Fruit fly (Drosophila melanogaster) whole organism, embryonic: Measurements from ENCODE around the gene CG8301.

Experiments used
- Atf6 ChIP-seq: fragments of 200-800 bp; sonication (Bioruptor generic); IDR thresholded peaks from 2 replicates; pipeline ENCODE4 v1.3.6; 2022; ENCODE audit warnings: missing biosample characterization, missing genetic modification characterization
- BtbVII ChIP-seq: fragments of 200-800 bp; sonication (Bioruptor generic); optimal IDR thresholded peaks from 3 replicates; lab custom pipeline; 2017; ENCODE audit warnings: missing biosample characterization, mild to moderate bottlenecking, missing genetic modification characterization
- CG11398 ChIP-seq: fragments of 200-800 bp; sonication (Bioruptor generic); optimal IDR thresholded peaks from 2 replicates; lab custom pipeline; 2016; ENCODE audit warnings: missing biosample characterization, missing genetic modification characterization
- CG12299 ChIP-seq: fragments of 200-800 bp; sonication (Bioruptor generic); optimal IDR thresholded peaks from 2 replicates; lab custom pipeline; 2018; ENCODE audit warnings: missing biosample characterization, mild to moderate bottlenecking, missing genetic modification characterization
- CG1233 ChIP-seq: fragments of 200-800 bp; sonication (Bioruptor generic); optimal IDR thresholded peaks from 4 replicates; lab custom pipeline; 2018; ENCODE audit warnings: missing biosample characterization, mild to moderate bottlenecking, missing genetic modification characterization
- CG12942 ChIP-seq: fragments of 200-800 bp; sonication (Bioruptor generic); optimal IDR thresholded peaks from 3 replicates; lab custom pipeline; 2016; ENCODE audit warnings: missing biosample characterization, missing genetic modification characterization
- CG14667 ChIP-seq: fragments of 200-800 bp; sonication (Bioruptor generic); IDR thresholded peaks from 2 replicates; pipeline ENCODE4 v1.3.6; 2022; ENCODE audit warnings: missing biosample characterization, missing genetic modification characterization
- CG15514 ChIP-seq: fragments of 200-800 bp; sonication (Bioruptor generic); optimal IDR thresholded peaks from 3 replicates; lab custom pipeline; 2017; ENCODE audit warnings: missing biosample characterization, missing genetic modification characterization, mild to moderate bottlenecking, moderate library complexity, missing genetic modification reagents
- CG1603 ChIP-seq: fragments of 200-800 bp; sonication (Bioruptor generic); optimal IDR thresholded peaks from 2 replicates; lab custom pipeline; 2019; ENCODE audit warnings: missing biosample characterization, mild to moderate bottlenecking, missing genetic modification characterization, moderate library complexity
- CG1647 ChIP-seq: fragments of 200-800 bp; sonication (Bioruptor generic); optimal IDR thresholded peaks from 3 replicates; lab custom pipeline; 2016; ENCODE audit warnings: missing biosample characterization, missing genetic modification characterization
- CG16813 ChIP-seq: fragments of 200-800 bp; sonication (Bioruptor generic); IDR thresholded peaks from 3 replicates; pipeline ENCODE4 v1.3.6; 2022; ENCODE audit warnings: missing biosample characterization, missing genetic modification characterization; ENCODE audit not compliant: partially characterized antibody
- CG2199 ChIP-seq: fragments of 200-800 bp; sonication (Bioruptor generic); IDR thresholded peaks from 3 replicates; pipeline ENCODE4 v1.3.6; 2022; ENCODE audit warnings: missing biosample characterization, missing genetic modification characterization
- CG2889 ChIP-seq: fragments of 200-800 bp; sonication (Bioruptor generic); IDR thresholded peaks from 3 replicates; pipeline ENCODE4 v1.3.6; 2022; ENCODE audit warnings: missing biosample characterization, missing genetic modification characterization
- CG3163 ChIP-seq: fragments of 200-800 bp; sonication (Bioruptor generic); optimal IDR thresholded peaks from 3 replicates; lab custom pipeline; 2016; ENCODE audit warnings: missing biosample characterization, missing genetic modification characterization
- CG34422 ChIP-seq: fragments of 200-800 bp; sonication (Bioruptor generic); IDR thresholded peaks from 3 replicates; pipeline ENCODE4 v1.3.6; 2022; ENCODE audit warnings: missing biosample characterization, missing genetic modification characterization
- CG5953 ChIP-seq: fragments of 200-800 bp; sonication (Bioruptor generic); IDR thresholded peaks from 2 replicates; pipeline ENCODE4 v1.3.6; 2022; ENCODE audit warnings: missing biosample characterization, missing genetic modification characterization
- CG6765 ChIP-seq: fragments of 200-800 bp; sonication (Bioruptor generic); optimal IDR thresholded peaks from 3 replicates; lab custom pipeline; 2017; ENCODE audit warnings: missing biosample characterization, mild to moderate bottlenecking, missing genetic modification characterization
- CG7271 ChIP-seq: fragments of 200-800 bp; sonication (Bioruptor generic); optimal IDR thresholded peaks from 2 replicates; lab custom pipeline; 2018; ENCODE audit warnings: missing biosample characterization, mild to moderate bottlenecking, missing genetic modification characterization, moderate library complexity
- CG7372 ChIP-seq: fragments of 200-800 bp; sonication (Bioruptor generic); IDR thresholded peaks from 2 replicates; pipeline ENCODE4 v1.3.6; 2022; ENCODE audit warnings: missing biosample characterization, missing genetic modification characterization
- CG7963 ChIP-seq: fragments of 200-800 bp; sonication (Bioruptor generic); IDR thresholded peaks from 3 replicates; pipeline ENCODE4 v1.3.6; 2022; ENCODE audit warnings: missing biosample characterization, missing genetic modification characterization; ENCODE audit not compliant: partially characterized antibody
- CG9437 ChIP-seq: fragments of 200-800 bp; sonication (Bioruptor generic); optimal IDR thresholded peaks from 2 replicates; lab custom pipeline; 2018; ENCODE audit warnings: missing biosample characterization, mild to moderate bottlenecking, missing genetic modification characterization
- D ChIP-seq, 2 experiments: fragments of 200-800 bp in 1 of 2; fragments of >200 bp in 1 of 2; sonication (Bioruptor generic) in 1 of 2; optimal IDR thresholded peaks; 2 replicates in 1 of 2; 3 replicates in 1 of 2; lab custom pipeline; 2017; ENCODE audit warnings: mild to moderate bottlenecking in 1 of 2, missing biosample characterization in 1 of 2, missing genetic modification characterization in 1 of 2, missing genetic modification reagents in 1 of 2
- E2f2 ChIP-seq: fragments of 200-800 bp; sonication (Bioruptor generic); IDR thresholded peaks from 2 replicates; pipeline ENCODE4 v1.3.6; 2022; ENCODE audit warnings: missing biosample characterization, missing genetic modification characterization
- ERR ChIP-seq: fragments of 200-800 bp; sonication (Bioruptor generic); optimal IDR thresholded peaks from 2 replicates; lab custom pipeline; 2016; ENCODE audit warnings: missing biosample characterization, missing genetic modification characterization
- Eip74EF ChIP-seq, 2 experiments: fragments of 200-800 bp in 1 of 2; fragments of >200 bp in 1 of 2; sonication (Bioruptor generic) in 1 of 2; optimal IDR thresholded peaks; 2 replicates each; lab custom pipeline; 2017 to 2019; ENCODE audit warnings: missing biosample characterization in 2 of 2, missing genetic modification characterization in 2 of 2, mild to moderate bottlenecking in 1 of 2, moderate library complexity in 1 of 2
- Gug ChIP-seq: fragments of 200-800 bp; sonication (Bioruptor generic); IDR thresholded peaks from 4 replicates; pipeline ENCODE4 v1.3.6; 2022; ENCODE audit warnings: missing biosample characterization, missing genetic modification characterization
- HLH3B ChIP-seq: fragments of 200-800 bp; sonication (Bioruptor generic); IDR thresholded peaks from 2 replicates; pipeline ENCODE4 v1.3.6; 2022; ENCODE audit warnings: missing biosample characterization, missing genetic modification characterization
- Hmx ChIP-seq: fragments of 200-800 bp; sonication (Bioruptor generic); optimal IDR thresholded peaks from 2 replicates; lab custom pipeline; 2016; ENCODE audit warnings: missing biosample characterization, missing genetic modification characterization
- Lpt ChIP-seq: fragments of >200 bp; optimal IDR thresholded peaks from 2 replicates; lab custom pipeline; 2018; ENCODE audit warnings: missing biosample characterization, missing genetic modification characterization
- MESR4 ChIP-seq: fragments of 200-800 bp; sonication (Bioruptor generic); optimal IDR thresholded peaks from 2 replicates; lab custom pipeline; 2018; ENCODE audit warnings: missing biosample characterization, mild to moderate bottlenecking, missing genetic modification characterization, moderate library complexity
- Mes4 ChIP-seq: fragments of 200-800 bp; sonication (Bioruptor generic); optimal IDR thresholded peaks from 2 replicates; lab custom pipeline; 2016; ENCODE audit warnings: missing biosample characterization, missing genetic modification characterization
- NK7.1 ChIP-seq: fragments of 200-800 bp; sonication (Bioruptor generic); optimal IDR thresholded peaks from 3 replicates; lab custom pipeline; 2016; ENCODE audit warnings: missing biosample characterization, missing genetic modification characterization
- Nf-YA ChIP-seq: fragments of 200-800 bp; sonication (Bioruptor generic); IDR thresholded peaks from 2 replicates; pipeline ENCODE4 v1.3.6; 2022; ENCODE audit warnings: missing biosample characterization, missing genetic modification characterization
- Scr ChIP-seq: fragments of 200-800 bp; sonication (Bioruptor generic); IDR thresholded peaks from 2 replicates; pipeline ENCODE4 v1.3.6; 2022; ENCODE audit warnings: missing biosample characterization, missing genetic modification characterization; ENCODE audit not compliant: partially characterized antibody
- Sox100B ChIP-seq: fragments of 200-800 bp; sonication (Bioruptor generic); optimal IDR thresholded peaks from 3 replicates; lab custom pipeline; 2018; ENCODE audit warnings: missing biosample characterization, mild to moderate bottlenecking, missing genetic modification characterization
- Spps ChIP-seq: fragments of 200-800 bp; sonication (Bioruptor generic); optimal IDR thresholded peaks from 2 replicates; lab custom pipeline; 2018; ENCODE audit warnings: missing biosample characterization, mild to moderate bottlenecking, missing genetic modification characterization
- cato ChIP-seq: fragments of 200-800 bp; sonication (Bioruptor generic); optimal IDR thresholded peaks from 2 replicates; lab custom pipeline; 2016; ENCODE audit warnings: missing biosample characterization, missing genetic modification characterization, borderline replicate concordance
- ci ChIP-seq: fragments of 200-800 bp; sonication (Bioruptor generic); IDR thresholded peaks from 3 replicates; pipeline ENCODE4 v1.3.6; 2022; ENCODE audit warnings: missing biosample characterization, missing genetic modification characterization
- dpn ChIP-seq, 2 experiments: fragments of 200-800 bp; sonication (Bioruptor generic); optimal IDR thresholded peaks; 3 replicates each; lab custom pipeline; 2016; ENCODE audit warnings: missing biosample characterization in 2 of 2, missing genetic modification characterization in 2 of 2
- fd102C ChIP-seq: fragments of 200-800 bp; sonication (Bioruptor generic); optimal IDR thresholded peaks from 2 replicates; lab custom pipeline; 2018; ENCODE audit warnings: missing biosample characterization, mild to moderate bottlenecking, missing genetic modification characterization, moderate library complexity
- gcm2 ChIP-seq: fragments of 200-800 bp; sonication (Bioruptor generic); optimal IDR thresholded peaks from 2 replicates; lab custom pipeline; 2016; ENCODE audit warnings: missing biosample characterization, missing genetic modification characterization
- grau ChIP-seq: fragments of 200-800 bp; optimal IDR thresholded peaks from 3 replicates; lab custom pipeline; 2019; ENCODE audit warnings: missing biosample characterization, mild to moderate bottlenecking, missing genetic modification characterization, moderate library complexity
- kni ChIP-seq: fragments of 200-800 bp; sonication (Bioruptor generic); optimal IDR thresholded peaks from 3 replicates; lab custom pipeline; 2017; ENCODE audit warnings: mild to moderate bottlenecking, missing biosample characterization, missing genetic modification reagents, missing genetic modification characterization
- knrl ChIP-seq: fragments of 200-800 bp; sonication (Bioruptor generic); IDR thresholded peaks from 3 replicates; pipeline ENCODE4 v1.3.6; 2022; ENCODE audit warnings: missing biosample characterization, missing genetic modification characterization; ENCODE audit not compliant: partially characterized antibody
- pfk ChIP-seq: fragments of 200-800 bp; sonication (Bioruptor generic); optimal IDR thresholded peaks from 2 replicates; lab custom pipeline; 2018; ENCODE audit warnings: missing biosample characterization, mild to moderate bottlenecking, missing genetic modification characterization, moderate library complexity
- run ChIP-seq: fragments of 200-800 bp; sonication (Bioruptor generic); optimal IDR thresholded peaks from 3 replicates; lab custom pipeline; 2018; ENCODE audit warnings: missing biosample characterization, mild to moderate bottlenecking, missing genetic modification characterization
- schlank ChIP-seq: fragments of 200-800 bp; sonication (Bioruptor generic); optimal IDR thresholded peaks from 2 replicates; lab custom pipeline; 2018; ENCODE audit warnings: missing biosample characterization, mild to moderate bottlenecking, missing genetic modification characterization
- sisA ChIP-seq: fragments of 200-800 bp; sonication (Bioruptor generic); IDR thresholded peaks from 2 replicates; pipeline ENCODE4 v1.3.6; 2022; ENCODE audit warnings: missing biosample characterization, missing genetic modification characterization
- tup ChIP-seq: fragments of 200-800 bp; sonication (Bioruptor generic); optimal IDR thresholded peaks from 2 replicates; lab custom pipeline; 2016; ENCODE audit warnings: missing biosample characterization, mild to moderate bottlenecking, missing genetic modification characterization, moderate library complexity
- wdn ChIP-seq: fragments of 200-800 bp; sonication (Bioruptor generic); IDR thresholded peaks from 2 replicates; pipeline ENCODE4 v1.3.6; 2022; ENCODE audit warnings: missing biosample characterization, missing genetic modification characterization

The CG8301 gene

DNA sequence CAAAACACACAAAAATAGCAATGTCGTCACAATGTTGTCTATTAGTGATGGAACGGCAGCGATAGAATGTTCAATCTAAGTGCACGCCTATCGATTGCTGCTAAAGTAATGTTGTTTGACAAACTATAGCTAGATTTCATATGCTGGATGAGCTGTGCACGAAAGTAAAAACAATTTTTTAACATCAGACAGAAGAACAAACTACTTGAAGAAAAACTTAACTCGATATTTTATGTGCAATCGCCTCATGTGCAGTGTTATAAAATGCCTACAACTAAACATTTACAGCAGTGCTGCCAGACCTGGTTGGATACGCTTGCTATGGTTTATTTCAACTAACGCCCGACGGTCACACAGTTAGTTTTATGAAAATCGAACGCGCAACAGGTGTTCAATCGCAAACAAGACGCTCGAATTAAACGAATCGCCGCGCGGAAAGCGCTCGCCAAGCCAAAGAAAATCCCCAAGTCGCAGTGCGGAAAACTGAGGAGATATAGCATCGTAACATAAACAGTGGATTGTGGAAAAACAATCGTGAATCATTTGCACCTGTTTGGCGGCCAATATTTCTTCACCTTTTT lies 9.9 kb downstream of the CG8301 start, which contains the start of the genes bocks and CG8312 (continued):
- TF ChIP-seq pfk (GFP tag; lab: Kevin White, UChicago): no peak
- TF ChIP-seq Gug (GFP tag; lab: Robert Waterston, UW): no peak
- TF ChIP-seq CG1233 (GFP tag; lab: Kevin White, UChicago): peak; percentile 35
- no peak for TF ChIP-seq CG6765 (GFP tag; lab: Kevin White, UChicago)
- TF ChIP-seq Hmx (GFP tag; lab: Kevin White, UChicago): no peak
- no peak for TF ChIP-seq CG34422
- TF ChIP-seq CG7372 (GFP tag; lab: Robert Waterston, UW): no peak
- TF ChIP-seq grau (tag; lab: Kevin White, UChicago): peak; percentile 54
- TF ChIP-seq ERR (GFP tag; lab: Kevin White, UChicago): peak; percentile 80
- TF ChIP-seq CG2199 (GFP tag; lab: Robert Waterston, UW): no peak
- TF ChIP-seq knrl (GFP tag; lab: Robert Waterston, UW): no peak
- TF ChIP-seq CG5953 (GFP tag; lab: Robert Waterston, UW): no peak
- TF ChIP-seq NK7.1 (GFP tag; lab: Kevin White, UChicago): no peak
- TF ChIP-seq fd102C (GFP tag; lab: Kevin White, UChicago): no peak
- peak; percentile 16 for TF ChIP-seq BtbVII (GFP tag; lab: Kevin White, UChicago)
- TF ChIP-seq CG1603 (tag; lab: Kevin White, UChicago): peak; percentile 84
- TF ChIP-seq Spps: peak; percentile 29
- TF ChIP-seq CG2889 (GFP tag; lab: Robert Waterston, UW): no peak
- TF ChIP-seq tup (GFP tag; lab: Kevin White, UChicago): no peak
- no peak for TF ChIP-seq HLH3B
- TF ChIP-seq sisA: no peak
- TF ChIP-seq CG16813: no peak
- TF ChIP-seq D (optimal IDR thresholded peaks at IDR 0.05; lab: Kevin White, UChicago): peak; percentile 64
- TF ChIP-seq D (GFP tag; optimal IDR thresholded peaks at IDR 0.05; lab: Kevin White, UChicago): no peak
- no peak for TF ChIP-seq Lpt (GFP tag; lab: Kevin White, UChicago)
- no peak for TF ChIP-seq Atf6 (GFP tag; lab: Robert Waterston, UW)
- peak; percentile 21 for TF ChIP-seq CG12299
- no peak for TF ChIP-seq cato (GFP tag; lab: Kevin White, UChicago)
- no peak for TF ChIP-seq Scr
- no peak for TF ChIP-seq ci (GFP tag; lab: Robert Waterston, UW)
- no peak for TF ChIP-seq CG7271 (tag; lab: Kevin White, UChicago)
- peak; percentile 47 for TF ChIP-seq CG3163
- TF ChIP-seq CG7963: no peak
- TF ChIP-seq Sox100B (GFP tag; lab: Kevin White, UChicago): no peak
- TF ChIP-seq CG11398 (GFP tag; lab: Kevin White, UChicago): peak; percentile 21
- TF ChIP-seq wdn: no peak
- no peak for TF ChIP-seq Nf-YA
- no peak for TF ChIP-seq gcm2
- TF ChIP-seq E2f2 (GFP tag; lab: Robert Waterston, UW): no peak
- TF ChIP-seq schlank (tag; lab: Kevin White, UChicago): no peak
- peak; percentile 5 for TF ChIP-seq CG12942 (GFP tag; lab: Kevin White, UChicago)
- no peak for TF ChIP-seq CG9437
- TF ChIP-seq dpn (GFP tag; optimal IDR thresholded peaks at IDR 0.05; lab: Kevin White, UChicago): peak; percentile 49 to 64
- TF ChIP-seq CG15514: peak; percentile 80
- TF ChIP-seq Eip74EF (GFP tag; optimal IDR thresholded peaks at IDR 0.05; lab: Kevin White, UChicago): no peak
- no peak for TF ChIP-seq CG14667
- TF ChIP-seq MESR4 (GFP tag; lab: Kevin White, UChicago): peak; percentile 64
- TF ChIP-seq kni (GFP tag; lab: Kevin White, UChicago): no peak
- TF ChIP-seq CG1647 (GFP tag; lab: Kevin White, UChicago): peak; percentile 17
- TF ChIP-seq Mes4: peak; percentile 46
- no peak for TF ChIP-seq run (tag; lab: Kevin White, UChicago)
